Fruit fly (Drosophila melanogaster) whole organism, pupa: ENCODE measurements around the gene Taf4.
A peak's percentile ranks its signal among the peaks of the same experiment; 100 is the strongest.

Source experiments
- CG10348 ChIP-seq: fragments of 200-800 bp; sonication (Bioruptor generic); IDR thresholded peaks from 2 replicates; pipeline ENCODE4 v1.3.6; 2022; ENCODE audit warnings: missing biosample characterization, missing genetic modification characterization
- CG12605 ChIP-seq: fragments of 200-800 bp; sonication (Bioruptor generic); IDR thresholded peaks from 2 replicates; pipeline ENCODE4 v1.3.6; 2022; ENCODE audit warnings: missing biosample characterization, missing genetic modification characterization
- CG13204 ChIP-seq: fragments of 200-800 bp; sonication (Bioruptor generic); optimal IDR thresholded peaks from 2 replicates; lab custom pipeline; 2018; ENCODE audit warnings: missing biosample characterization, mild to moderate bottlenecking, missing genetic modification characterization, moderate library complexity
- CG14655 ChIP-seq: fragments of 200-800 bp; sonication (Bioruptor generic); optimal IDR thresholded peaks from 3 replicates; lab custom pipeline; 2017; ENCODE audit warnings: mild to moderate bottlenecking, missing biosample characterization, missing genetic modification reagents, missing genetic modification characterization
- CG15710 ChIP-seq: fragments of 200-800 bp; sonication (Bioruptor generic); optimal IDR thresholded peaks from 2 replicates; lab custom pipeline; 2018; ENCODE audit warnings: missing biosample characterization, mild to moderate bottlenecking, missing genetic modification characterization, moderate library complexity
- CG17806 ChIP-seq: fragments of 200-800 bp; sonication (Bioruptor generic); optimal IDR thresholded peaks from 2 replicates; lab custom pipeline; 2018; ENCODE audit warnings: missing biosample characterization, mild to moderate bottlenecking, missing genetic modification characterization, moderate library complexity
- CG32121 ChIP-seq: fragments of 200-800 bp; sonication (Bioruptor generic); IDR thresholded peaks from 2 replicates; pipeline ENCODE4 v1.3.6; 2022; ENCODE audit warnings: missing biosample characterization, missing genetic modification characterization
- CG34367 ChIP-seq: fragments of 200-800 bp; sonication (Bioruptor generic); optimal IDR thresholded peaks from 2 replicates; lab custom pipeline; 2018; ENCODE audit warnings: missing biosample characterization, mild to moderate bottlenecking, missing genetic modification characterization
- CG4496 ChIP-seq: fragments of 200-800 bp; sonication (Bioruptor generic); IDR thresholded peaks from 3 replicates; pipeline ENCODE4 v1.3.6; 2022; ENCODE audit warnings: missing biosample characterization, missing genetic modification characterization
- CG8159 ChIP-seq: fragments of 200-800 bp; sonication (Bioruptor generic); optimal IDR thresholded peaks from 3 replicates; lab custom pipeline; 2018; ENCODE audit warnings: missing biosample characterization, mild to moderate bottlenecking, missing genetic modification characterization, moderate library complexity
- CG8301 ChIP-seq: fragments of 200-800 bp; sonication (Bioruptor generic); optimal IDR thresholded peaks from 2 replicates; lab custom pipeline; 2018; ENCODE audit warnings: missing biosample characterization, mild to moderate bottlenecking, missing genetic modification characterization
- CG9948 ChIP-seq: fragments of 200-800 bp; sonication (Bioruptor generic); optimal IDR thresholded peaks from 2 replicates; lab custom pipeline; 2018; ENCODE audit warnings: missing biosample characterization, mild to moderate bottlenecking, missing genetic modification characterization, moderate library complexity
- D1 ChIP-seq: fragments of 200-800 bp; sonication (Bioruptor generic); optimal IDR thresholded peaks from 2 replicates; lab custom pipeline; 2018; ENCODE audit warnings: missing biosample characterization, mild to moderate bottlenecking, missing genetic modification characterization, moderate library complexity
- EcR ChIP-seq: fragments of 200-800 bp; sonication (Bioruptor generic); optimal IDR thresholded peaks from 3 replicates; lab custom pipeline; 2019; ENCODE audit warnings: missing biosample characterization, missing genetic modification characterization, mild to moderate bottlenecking, moderate library complexity, missing genetic modification reagents
- Ets98B ChIP-seq: fragments of 200-800 bp; sonication (Bioruptor generic); IDR thresholded peaks from 2 replicates; pipeline ENCODE4 v1.3.6; 2022; ENCODE audit warnings: missing biosample characterization, missing genetic modification characterization
- Pif1A ChIP-seq: fragments of 200-800 bp; sonication (Bioruptor generic); optimal IDR thresholded peaks from 3 replicates; lab custom pipeline; 2016; ENCODE audit warnings: missing biosample characterization, missing genetic modification characterization
- Pif1B ChIP-seq: fragments of 200-800 bp; sonication (Bioruptor generic); optimal IDR thresholded peaks from 3 replicates; lab custom pipeline; 2016; ENCODE audit warnings: missing biosample characterization, missing genetic modification characterization
- Snoo ChIP-seq: fragments of 200-800 bp; sonication (Bioruptor generic); optimal IDR thresholded peaks from 3 replicates; lab custom pipeline; 2017; ENCODE audit warnings: missing biosample characterization, mild to moderate bottlenecking, missing genetic modification characterization, inconsistent platforms
- fd96Ca ChIP-seq: fragments of 200-800 bp; sonication (Bioruptor generic); IDR thresholded peaks from 3 replicates; pipeline ENCODE4 v1.3.6; 2022; ENCODE audit warnings: missing biosample characterization, missing genetic modification characterization
- gl ChIP-seq: fragments of 200-800 bp; sonication (Bioruptor generic); optimal IDR thresholded peaks from 2 replicates; lab custom pipeline; 2018; ENCODE audit warnings: missing biosample characterization, mild to moderate bottlenecking, missing genetic modification characterization
- rn ChIP-seq: fragments of 200-800 bp; sonication (Bioruptor generic); IDR thresholded peaks from 2 replicates; pipeline ENCODE4 v1.3.6; 2022; ENCODE audit warnings: missing biosample characterization, missing genetic modification characterization

The Taf4 gene

DNA sequence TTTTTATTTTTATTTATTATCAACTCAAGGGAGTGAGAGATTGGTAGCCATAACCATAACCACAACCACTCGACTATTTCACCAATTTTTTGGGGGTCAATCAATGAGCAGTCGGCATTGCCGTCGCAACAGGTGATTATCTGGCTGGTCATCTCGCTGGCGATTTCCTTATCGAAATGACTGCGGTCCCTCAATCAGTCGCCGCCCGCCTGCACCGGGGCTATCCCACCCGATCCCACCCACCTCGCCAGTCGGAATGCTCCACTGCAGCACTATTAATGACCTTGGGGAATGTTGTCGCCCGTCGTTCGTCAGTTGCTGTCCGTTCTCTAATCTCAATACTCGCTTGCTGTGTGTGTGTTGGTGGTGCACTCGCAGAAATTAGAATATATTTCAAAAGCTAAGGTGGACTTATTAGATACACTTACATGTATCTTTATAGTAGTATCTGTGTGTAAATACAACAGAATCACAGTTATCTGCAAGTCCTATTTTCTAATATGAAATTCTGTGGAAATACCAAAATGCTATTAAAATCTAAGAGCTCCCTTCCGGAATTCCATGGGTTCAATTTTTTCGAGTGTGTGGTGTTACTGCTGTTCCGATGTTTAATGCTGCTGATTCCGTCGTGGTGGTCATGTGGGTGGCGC lies 47.5 kb downstream of the Taf4 start:
- TF ChIP-seq CG14655 (GFP tag; lab: Kevin White, UChicago): peak; percentile 63
- TF ChIP-seq CG12605 (GFP tag; lab: Robert Waterston, UW): no peak
- TF ChIP-seq D1: no peak
- TF ChIP-seq CG15710: peak; percentile 40
- no peak for TF ChIP-seq Pif1B (GFP tag; lab: Kevin White, UChicago)
- TF ChIP-seq gl (tag; lab: Kevin White, UChicago): no peak
- peak; percentile 31 for TF ChIP-seq CG9948 (tag; lab: Kevin White, UChicago)
- no peak for TF ChIP-seq Snoo (tag; lab: Kevin White, UChicago)
- 0 out of 3 replicates have a peak, but pooled peaks have one; percentile 20 for TF ChIP-seq fd96Ca (GFP tag; lab: Robert Waterston, UW)
- TF ChIP-seq CG32121 (GFP tag; lab: Robert Waterston, UW): 0 out of 2 replicates have a peak, but pooled peaks have one; percentile 38
- no peak for TF ChIP-seq CG10348
- no peak; the same call in 2 of the 3 replicates for TF ChIP-seq CG4496 (GFP tag; lab: Robert Waterston, UW)
- peak; percentile 7 for TF ChIP-seq CG8159 (tag; lab: Kevin White, UChicago)
- TF ChIP-seq CG8301 (tag; lab: Kevin White, UChicago): peak; percentile 60
- TF ChIP-seq CG34367 (tag; lab: Kevin White, UChicago): no peak
- TF ChIP-seq CG17806 (tag; lab: Kevin White, UChicago): peak; percentile 36
- no peak for TF ChIP-seq Ets98B (GFP tag; lab: Robert Waterston, UW)
- TF ChIP-seq Pif1A (GFP tag; lab: Kevin White, UChicago): peak; percentile 4
- TF ChIP-seq rn (GFP tag; lab: Robert Waterston, UW): no peak
- TF ChIP-seq EcR (GFP tag; lab: Kevin White, UChicago): no peak
- TF ChIP-seq CG13204 (GFP tag; lab: Kevin White, UChicago): no peak

DNA sequence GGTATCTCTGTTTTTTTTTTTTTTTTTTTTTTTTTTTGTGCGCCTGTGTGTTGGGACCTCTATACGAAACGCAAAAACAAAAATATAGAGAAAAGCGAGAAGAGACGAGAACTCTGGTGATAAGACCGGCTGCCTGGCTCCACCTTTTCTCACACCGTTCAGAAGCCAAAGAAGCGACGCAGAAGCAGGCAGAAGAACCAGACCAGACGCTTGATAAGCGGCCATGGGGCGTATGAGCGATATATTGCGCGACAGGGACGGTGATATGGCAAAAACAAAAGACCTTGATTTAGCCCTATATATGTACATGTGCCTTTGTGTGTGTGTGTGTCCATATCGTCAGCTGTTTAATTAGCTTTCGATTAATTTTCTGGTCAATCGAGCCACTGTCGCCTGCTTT lies 48.1 kb downstream of the Taf4 start:
- TF ChIP-seq EcR (GFP tag; lab: Kevin White, UChicago): peak; percentile 40
- TF ChIP-seq CG34367 (tag; lab: Kevin White, UChicago): no peak

DNA sequence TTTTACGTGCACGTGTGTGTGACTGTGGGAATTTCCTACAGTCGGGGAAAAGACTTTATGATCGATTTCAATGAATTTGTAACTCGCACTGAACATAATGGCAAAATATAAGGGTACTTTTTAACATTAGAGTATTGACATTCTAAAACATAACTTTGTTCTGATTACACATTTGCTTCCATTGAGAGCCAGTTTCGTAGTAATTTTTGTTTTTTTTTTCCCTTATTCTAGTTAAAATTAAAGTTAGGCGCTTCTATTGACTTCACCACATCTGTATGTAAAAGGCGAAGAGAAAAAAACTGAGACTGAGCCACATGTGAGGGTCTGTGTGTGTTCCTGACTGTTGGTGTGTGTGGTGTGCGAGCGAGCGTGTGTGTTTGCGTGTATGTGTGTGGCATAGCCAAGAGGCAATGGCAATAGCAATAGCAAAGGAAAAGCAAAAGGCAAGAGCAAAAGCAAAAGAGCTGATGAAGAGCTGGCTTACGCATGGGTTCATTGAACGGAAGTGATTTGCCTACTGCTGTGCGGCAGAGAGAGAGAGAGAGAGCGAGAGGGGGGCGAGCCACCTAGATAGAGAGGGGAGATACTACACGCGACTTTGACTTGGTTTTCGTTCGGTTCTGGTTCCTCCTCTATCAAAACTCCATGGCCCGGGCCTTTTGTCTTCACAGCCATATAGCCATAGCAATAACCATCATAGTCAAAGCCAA lies 49.0 kb downstream of the Taf4 start:
- TF ChIP-seq CG14655 (GFP tag; lab: Kevin White, UChicago): peak; percentile 90
- peak; percentile 95 for TF ChIP-seq EcR (GFP tag; lab: Kevin White, UChicago)
- peak; percentile 48; the same call in 1 of the 2 replicates for TF ChIP-seq CG12605 (GFP tag; lab: Robert Waterston, UW)
- TF ChIP-seq Pif1A (GFP tag; lab: Kevin White, UChicago): peak; percentile 82
- peak; percentile 72 for TF ChIP-seq CG8159 (tag; lab: Kevin White, UChicago)
- TF ChIP-seq CG4496 (GFP tag; lab: Robert Waterston, UW): peak; percentile 65
- TF ChIP-seq CG34367 (tag; lab: Kevin White, UChicago): peak; percentile 63
- peak; percentile 66 for TF ChIP-seq CG9948 (tag; lab: Kevin White, UChicago)
- peak; percentile 52 for TF ChIP-seq fd96Ca (GFP tag; lab: Robert Waterston, UW)
- peak; percentile 39; the same call in 1 of the 2 replicates for TF ChIP-seq CG32121 (GFP tag; lab: Robert Waterston, UW)
- peak; percentile 74 for TF ChIP-seq Ets98B (GFP tag; lab: Robert Waterston, UW)
- peak; percentile 64 for TF ChIP-seq CG17806 (tag; lab: Kevin White, UChicago)
- no peak for TF ChIP-seq rn (GFP tag; lab: Robert Waterston, UW)
- peak; percentile 75 for TF ChIP-seq CG15710
- TF ChIP-seq Snoo (tag; lab: Kevin White, UChicago): peak; percentile 18
- TF ChIP-seq D1: no peak
- no peak for TF ChIP-seq CG13204 (GFP tag; lab: Kevin White, UChicago)
- peak; percentile 61 for TF ChIP-seq Pif1B (GFP tag; lab: Kevin White, UChicago)
- no peak for TF ChIP-seq gl (tag; lab: Kevin White, UChicago)
- peak; percentile 88 for TF ChIP-seq CG8301 (tag; lab: Kevin White, UChicago)
- 0 out of 2 replicates have a peak, but pooled peaks have one; percentile 10 for TF ChIP-seq CG10348

DNA sequence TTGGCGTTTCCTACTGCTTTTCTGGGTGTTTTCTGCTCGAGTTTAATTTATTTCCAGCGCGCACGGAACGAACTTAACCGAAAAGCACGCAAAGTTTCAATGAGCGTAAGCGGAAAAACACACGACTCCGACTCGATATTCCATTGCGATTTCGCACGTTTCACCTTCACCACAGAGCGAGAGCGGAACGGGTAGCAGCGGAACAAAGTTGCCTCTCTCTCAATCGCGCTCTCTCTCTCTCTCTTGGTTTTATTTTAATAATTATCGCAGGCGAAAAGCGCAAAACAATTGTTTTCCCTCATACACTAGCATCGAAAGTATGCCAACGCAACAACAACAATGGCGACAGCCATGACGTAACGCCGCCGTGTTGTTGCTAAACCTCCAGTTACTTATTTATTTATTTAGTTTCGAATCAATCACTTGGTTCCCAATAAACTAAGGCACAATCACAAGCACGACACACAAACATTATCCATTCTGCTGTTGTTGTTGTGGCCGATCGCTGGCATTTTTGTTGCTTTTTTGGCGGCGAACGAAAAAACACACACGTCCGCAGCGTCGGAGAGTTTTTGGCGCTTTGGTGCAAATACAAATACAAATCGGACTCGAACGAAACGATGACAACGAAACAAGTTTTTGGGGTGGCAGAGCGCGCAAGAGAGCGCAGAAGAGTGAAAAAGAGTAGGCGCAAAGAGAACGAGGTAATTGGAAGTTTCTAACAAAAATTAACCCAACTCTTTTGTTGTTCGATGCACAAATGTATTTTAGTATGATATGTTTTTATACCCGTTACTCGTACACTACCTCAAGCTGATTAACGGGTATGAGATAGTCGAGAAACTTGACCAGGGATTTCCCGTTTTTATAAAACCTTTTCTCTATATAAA lies 51.4 kb downstream of the Taf4 start, which contains the start of gene CG5151:
Gene CG5151, minus strand, starts transcription at position 552 of the 890 bp plus-strand sequence.
- TF ChIP-seq fd96Ca (GFP tag; lab: Robert Waterston, UW) (0 out of 3 replicates have a peak, but pooled peaks have one; percentile 10), CG13204 (GFP tag; lab: Kevin White, UChicago) (peak; percentile 66), CG8301 (tag; lab: Kevin White, UChicago) (peak; percentile 32), CG32121 (GFP tag; lab: Robert Waterston, UW) (no peak), CG12605 (GFP tag; lab: Robert Waterston, UW) (peak; percentile 70), rn (GFP tag; lab: Robert Waterston, UW) (no peak), Ets98B (GFP tag; lab: Robert Waterston, UW) (peak; percentile 63), EcR (GFP tag; lab: Kevin White, UChicago) (peak; percentile 65), Snoo (tag; lab: Kevin White, UChicago) (peak; percentile 36), CG9948 (tag; lab: Kevin White, UChicago) (no peak), CG10348 (no peak), CG14655 (GFP tag; lab: Kevin White, UChicago) (peak; percentile 62), D1 (no peak), CG4496 (GFP tag; lab: Robert Waterston, UW) (peak; percentile 57; the same call in 2 of the 3 replicates), CG17806 (tag; lab: Kevin White, UChicago) (peak; percentile 0), CG34367 (tag; lab: Kevin White, UChicago) (peak; percentile 27), Pif1A (GFP tag; lab: Kevin White, UChicago) (peak; percentile 58), Pif1B (GFP tag; lab: Kevin White, UChicago) (peak; percentile 56), CG15710 (peak; percentile 23), gl (tag; lab: Kevin White, UChicago) (peak; percentile 44), CG8159 (tag; lab: Kevin White, UChicago) (peak; percentile 40)
- TF ChIP-seq, all 21 proteins: peak for 16
